Fruit fly (Drosophila melanogaster) whole organism, pupa: ENCODE results near the gene CG14835.

ENCODE experiments used
- CG10348 ChIP-seq: fragments of 200-800 bp; sonication (Bioruptor generic); IDR thresholded peaks from 2 replicates; pipeline ENCODE4 v1.3.6; 2022; ENCODE audit warnings: missing biosample characterization, missing genetic modification characterization
- CG12605 ChIP-seq: fragments of 200-800 bp; sonication (Bioruptor generic); IDR thresholded peaks from 2 replicates; pipeline ENCODE4 v1.3.6; 2022; ENCODE audit warnings: missing biosample characterization, missing genetic modification characterization
- CG13204 ChIP-seq: fragments of 200-800 bp; sonication (Bioruptor generic); optimal IDR thresholded peaks from 2 replicates; lab custom pipeline; 2018; ENCODE audit warnings: missing biosample characterization, mild to moderate bottlenecking, missing genetic modification characterization, moderate library complexity
- CG14655 ChIP-seq: fragments of 200-800 bp; sonication (Bioruptor generic); optimal IDR thresholded peaks from 3 replicates; lab custom pipeline; 2017; ENCODE audit warnings: mild to moderate bottlenecking, missing biosample characterization, missing genetic modification reagents, missing genetic modification characterization
- CG15710 ChIP-seq: fragments of 200-800 bp; sonication (Bioruptor generic); optimal IDR thresholded peaks from 2 replicates; lab custom pipeline; 2018; ENCODE audit warnings: missing biosample characterization, mild to moderate bottlenecking, missing genetic modification characterization, moderate library complexity
- CG17806 ChIP-seq: fragments of 200-800 bp; sonication (Bioruptor generic); optimal IDR thresholded peaks from 2 replicates; lab custom pipeline; 2018; ENCODE audit warnings: missing biosample characterization, mild to moderate bottlenecking, missing genetic modification characterization, moderate library complexity
- CG32121 ChIP-seq: fragments of 200-800 bp; sonication (Bioruptor generic); IDR thresholded peaks from 2 replicates; pipeline ENCODE4 v1.3.6; 2022; ENCODE audit warnings: missing biosample characterization, missing genetic modification characterization
- CG34367 ChIP-seq: fragments of 200-800 bp; sonication (Bioruptor generic); optimal IDR thresholded peaks from 2 replicates; lab custom pipeline; 2018; ENCODE audit warnings: missing biosample characterization, mild to moderate bottlenecking, missing genetic modification characterization
- CG4496 ChIP-seq: fragments of 200-800 bp; sonication (Bioruptor generic); IDR thresholded peaks from 3 replicates; pipeline ENCODE4 v1.3.6; 2022; ENCODE audit warnings: missing biosample characterization, missing genetic modification characterization
- CG8159 ChIP-seq: fragments of 200-800 bp; sonication (Bioruptor generic); optimal IDR thresholded peaks from 3 replicates; lab custom pipeline; 2018; ENCODE audit warnings: missing biosample characterization, mild to moderate bottlenecking, missing genetic modification characterization, moderate library complexity
- CG8301 ChIP-seq: fragments of 200-800 bp; sonication (Bioruptor generic); optimal IDR thresholded peaks from 2 replicates; lab custom pipeline; 2018; ENCODE audit warnings: missing biosample characterization, mild to moderate bottlenecking, missing genetic modification characterization
- CG9948 ChIP-seq: fragments of 200-800 bp; sonication (Bioruptor generic); optimal IDR thresholded peaks from 2 replicates; lab custom pipeline; 2018; ENCODE audit warnings: missing biosample characterization, mild to moderate bottlenecking, missing genetic modification characterization, moderate library complexity
- D1 ChIP-seq: fragments of 200-800 bp; sonication (Bioruptor generic); optimal IDR thresholded peaks from 2 replicates; lab custom pipeline; 2018; ENCODE audit warnings: missing biosample characterization, mild to moderate bottlenecking, missing genetic modification characterization, moderate library complexity
- EcR ChIP-seq: fragments of 200-800 bp; sonication (Bioruptor generic); optimal IDR thresholded peaks from 3 replicates; lab custom pipeline; 2019; ENCODE audit warnings: missing biosample characterization, missing genetic modification characterization, mild to moderate bottlenecking, moderate library complexity, missing genetic modification reagents
- Ets98B ChIP-seq: fragments of 200-800 bp; sonication (Bioruptor generic); IDR thresholded peaks from 2 replicates; pipeline ENCODE4 v1.3.6; 2022; ENCODE audit warnings: missing biosample characterization, missing genetic modification characterization
- Pif1A ChIP-seq: fragments of 200-800 bp; sonication (Bioruptor generic); optimal IDR thresholded peaks from 3 replicates; lab custom pipeline; 2016; ENCODE audit warnings: missing biosample characterization, missing genetic modification characterization
- Pif1B ChIP-seq: fragments of 200-800 bp; sonication (Bioruptor generic); optimal IDR thresholded peaks from 3 replicates; lab custom pipeline; 2016; ENCODE audit warnings: missing biosample characterization, missing genetic modification characterization
- Snoo ChIP-seq: fragments of 200-800 bp; sonication (Bioruptor generic); optimal IDR thresholded peaks from 3 replicates; lab custom pipeline; 2017; ENCODE audit warnings: missing biosample characterization, mild to moderate bottlenecking, missing genetic modification characterization, inconsistent platforms
- fd96Ca ChIP-seq: fragments of 200-800 bp; sonication (Bioruptor generic); IDR thresholded peaks from 3 replicates; pipeline ENCODE4 v1.3.6; 2022; ENCODE audit warnings: missing biosample characterization, missing genetic modification characterization
- gl ChIP-seq: fragments of 200-800 bp; sonication (Bioruptor generic); optimal IDR thresholded peaks from 2 replicates; lab custom pipeline; 2018; ENCODE audit warnings: missing biosample characterization, mild to moderate bottlenecking, missing genetic modification characterization
- rn ChIP-seq: fragments of 200-800 bp; sonication (Bioruptor generic); IDR thresholded peaks from 2 replicates; pipeline ENCODE4 v1.3.6; 2022; ENCODE audit warnings: missing biosample characterization, missing genetic modification characterization

The CG14835 gene

DNA sequence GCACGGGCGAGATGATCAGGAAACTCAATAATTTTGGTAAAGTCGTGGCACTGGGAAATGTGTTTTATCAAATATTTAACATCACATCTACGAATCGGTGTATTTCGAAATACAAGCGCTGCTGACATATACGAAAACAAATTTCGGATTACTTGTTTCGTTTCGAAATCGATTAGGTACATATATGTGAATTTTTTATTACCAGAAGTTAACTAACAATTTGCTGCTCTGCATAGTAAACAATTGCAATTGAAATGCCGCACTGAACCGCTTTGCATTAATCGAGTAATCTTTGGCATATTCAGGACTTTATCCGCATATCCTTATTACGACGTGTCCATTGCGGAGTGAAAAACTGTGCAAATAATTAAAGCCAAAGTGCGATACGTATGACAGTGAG, at the start of gene CG14835:
CG14835 (minus strand) TSS at position 101 of the 400 bp plus-strand sequence.
- TF ChIP-seq Snoo: no peak
- no peak for TF ChIP-seq CG8301 (tag; lab: Kevin White, UChicago)

DNA sequence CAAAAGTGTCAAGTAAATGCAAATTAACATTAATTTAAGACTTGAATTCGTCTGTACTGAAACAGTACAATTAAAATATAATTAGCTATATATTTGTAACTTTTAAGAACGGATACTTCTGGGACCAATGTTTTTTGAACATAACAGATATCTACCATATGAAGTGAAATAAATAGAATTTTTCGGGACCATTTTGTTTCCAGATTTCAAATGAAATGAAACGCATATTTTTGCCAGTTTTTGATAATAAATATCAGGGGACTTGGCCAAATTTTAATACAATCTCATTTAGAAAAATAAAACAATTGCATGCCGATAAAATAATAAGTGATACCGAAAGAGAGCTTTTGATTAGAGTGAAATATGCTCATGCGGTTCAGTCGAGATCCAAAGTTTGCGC, 48.4 kb upstream of the CG14835 start, which contains the start of gene mthl6:
mthl6 (plus strand) TSS at position 301 of the 400 bp plus-strand sequence.
- TF ChIP-seq CG15710: no peak
- TF ChIP-seq Pif1A: no peak
- no peak for TF ChIP-seq CG8159 (tag; lab: Kevin White, UChicago)
- TF ChIP-seq CG13204 (GFP tag; lab: Kevin White, UChicago): no peak
- no peak for TF ChIP-seq EcR
- no peak for TF ChIP-seq Snoo
- no peak for TF ChIP-seq CG14655 (GFP tag; lab: Kevin White, UChicago)
- no peak for TF ChIP-seq CG9948 (tag; lab: Kevin White, UChicago)
- no peak for TF ChIP-seq CG17806 (tag; lab: Kevin White, UChicago)
- no peak for TF ChIP-seq D1 (tag; lab: Kevin White, UChicago)
- no peak for TF ChIP-seq Ets98B (GFP tag; lab: Robert Waterston, UW)
- no peak for TF ChIP-seq CG8301 (tag; lab: Kevin White, UChicago)
- TF ChIP-seq CG12605 (GFP tag; lab: Robert Waterston, UW): no peak
- TF ChIP-seq fd96Ca: no peak

DNA sequence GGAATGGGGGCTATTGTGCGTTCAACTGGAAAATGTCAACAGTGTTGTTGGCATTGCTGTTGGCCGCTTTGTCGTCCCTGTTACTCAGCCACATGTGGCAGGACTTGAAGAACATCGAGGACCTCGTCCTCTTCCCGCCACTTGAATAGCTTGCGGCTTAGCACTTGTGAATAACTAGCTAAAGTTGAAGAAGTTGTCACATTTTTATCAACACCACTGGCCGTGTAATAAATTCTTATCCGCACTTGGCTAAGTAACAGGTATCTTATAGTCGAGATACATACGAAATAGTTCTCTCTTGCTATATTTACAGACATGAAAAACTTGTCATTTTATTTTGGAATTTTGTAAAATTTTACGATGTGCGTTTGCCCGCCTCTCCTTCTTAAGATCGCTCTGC, 38.0 kb upstream of the CG14835 start, which contains the start of gene CG43292:
CG43292 (plus strand) TSS at position 301 of the 400 bp plus-strand sequence.
- no peak for TF ChIP-seq Pif1A
- TF ChIP-seq gl: no peak
- TF ChIP-seq CG4496 (GFP tag; lab: Robert Waterston, UW): no peak
- TF ChIP-seq CG10348: no peak
- no peak for TF ChIP-seq Ets98B (GFP tag; lab: Robert Waterston, UW)
- no peak for TF ChIP-seq CG13204 (GFP tag; lab: Kevin White, UChicago)
- TF ChIP-seq CG32121 (GFP tag; lab: Robert Waterston, UW): no peak

DNA sequence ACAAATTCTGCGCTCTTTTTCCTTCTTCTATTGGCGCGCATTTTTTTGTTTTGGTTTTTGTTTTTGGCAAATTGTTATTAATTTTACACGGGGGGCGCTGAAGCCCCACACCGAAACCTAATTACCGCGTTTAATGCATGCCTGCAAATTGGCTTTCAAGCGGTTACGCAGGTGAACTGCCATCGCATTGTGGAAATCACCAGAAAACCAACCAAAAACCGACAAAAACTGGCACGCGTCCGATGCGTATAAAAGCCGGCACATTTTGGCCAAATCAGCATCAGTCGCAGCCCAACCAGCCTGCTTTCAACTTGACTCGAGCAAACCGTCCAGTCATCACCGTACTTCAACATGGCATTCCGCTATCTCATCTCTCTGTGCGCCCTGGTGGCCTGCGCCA, 34.0 kb upstream of the CG14835 start, which contains the start of gene CG8541:
CG8541 (plus strand) TSS at position 301 of the 400 bp plus-strand sequence.
- TF ChIP-seq CG15710: no peak
- TF ChIP-seq CG32121 (GFP tag; lab: Robert Waterston, UW): no peak
- no peak for TF ChIP-seq D1 (tag; lab: Kevin White, UChicago)
- TF ChIP-seq CG8301 (tag; lab: Kevin White, UChicago): no peak
- no peak for TF ChIP-seq CG9948 (tag; lab: Kevin White, UChicago)
- TF ChIP-seq CG14655 (GFP tag; lab: Kevin White, UChicago): no peak
- no peak for TF ChIP-seq CG10348

DNA sequence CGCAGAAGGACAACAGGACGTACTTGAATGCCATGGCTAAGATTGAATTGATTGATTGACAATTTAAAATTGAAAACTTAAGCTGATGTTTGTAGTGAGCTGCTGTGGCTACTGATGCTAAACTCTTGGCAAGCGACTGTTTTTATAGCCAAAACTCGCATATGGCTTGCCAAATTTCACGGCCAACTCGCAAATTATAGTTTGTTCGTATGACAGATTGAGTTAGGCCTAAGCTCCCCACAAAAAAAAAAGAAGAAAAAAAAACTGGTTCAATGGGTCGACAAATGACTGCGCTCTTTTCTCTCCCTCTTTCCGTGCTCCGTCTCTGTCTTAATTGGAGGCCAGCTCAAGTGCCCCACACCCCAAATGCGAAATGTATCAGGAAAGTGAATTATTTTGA, 32.9 kb upstream of the CG14835 start, which contains the start of gene CG8543:
CG8543 (minus strand) TSS at position 101 of the 400 bp plus-strand sequence.
- no peak for TF ChIP-seq CG9948 (tag; lab: Kevin White, UChicago)
- TF ChIP-seq CG4496 (GFP tag; lab: Robert Waterston, UW): no peak
- no peak for TF ChIP-seq gl
- TF ChIP-seq CG17806 (tag; lab: Kevin White, UChicago): no peak
- TF ChIP-seq Pif1A: no peak
- TF ChIP-seq fd96Ca: no peak
- TF ChIP-seq CG32121 (GFP tag; lab: Robert Waterston, UW): no peak
- TF ChIP-seq EcR: no peak
- TF ChIP-seq CG8301 (tag; lab: Kevin White, UChicago): no peak

DNA sequence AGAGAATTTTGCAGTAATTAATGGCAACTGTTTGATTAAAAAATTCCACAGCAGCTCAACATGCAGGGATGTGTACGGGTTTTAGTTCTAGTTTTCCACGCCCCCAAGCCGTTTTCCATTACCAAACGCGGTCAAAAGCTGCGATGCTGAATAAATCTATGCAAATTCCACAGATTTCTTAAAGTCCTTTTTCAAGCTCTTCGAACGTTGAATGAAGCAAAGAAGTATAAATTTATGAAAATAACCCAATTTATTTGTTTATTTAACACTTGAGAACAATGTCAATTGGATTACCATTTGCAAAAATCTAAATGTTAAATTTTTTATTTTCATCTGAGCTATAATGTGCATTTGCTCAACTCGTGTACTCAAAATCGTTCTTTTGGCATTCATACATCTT, 27.9 kb upstream of the CG14835 start, which contains the start of the genes CG42660, CG42661 and Tsp66A:
CG42660 (plus strand) TSS at position 301 of the 400 bp plus-strand sequence.
CG42661 (plus strand) TSS at position 301 of the 400 bp plus-strand sequence.
Tsp66A (plus strand) TSS at position 301 of the 400 bp plus-strand sequence.
- no peak for TF ChIP-seq fd96Ca

DNA sequence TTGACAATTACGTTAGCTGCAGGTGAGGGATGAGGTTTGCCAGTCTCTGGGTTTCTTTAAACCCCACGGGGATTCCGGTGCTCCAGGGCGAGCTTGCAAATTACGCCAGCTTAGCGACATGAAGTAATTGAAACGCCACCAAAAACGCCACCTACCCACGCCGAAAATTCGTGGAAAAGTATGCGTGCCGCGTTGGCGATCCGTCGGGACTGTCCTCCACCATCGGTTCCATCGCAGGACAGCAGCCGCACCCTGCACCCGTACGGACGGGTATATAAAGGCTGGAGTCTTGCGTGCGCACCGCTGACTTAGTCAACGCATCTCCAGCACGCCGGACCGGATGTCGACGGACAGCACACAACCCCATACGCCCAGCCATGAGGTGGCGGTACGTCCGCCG, 18.6 kb upstream of the CG14835 start, which contains the start of gene ppk26:
ppk26 (plus strand) TSS at position 301 of the 400 bp plus-strand sequence.
- TF ChIP-seq CG17806 (tag; lab: Kevin White, UChicago) (no peak), CG14655 (GFP tag; lab: Kevin White, UChicago) (no peak), CG32121 (GFP tag; lab: Robert Waterston, UW) (no peak), gl (no peak), CG15710 (no peak), Ets98B (GFP tag; lab: Robert Waterston, UW) (no peak), CG8301 (tag; lab: Kevin White, UChicago) (no peak), Pif1B (no peak), EcR (no peak), CG34367 (no peak), CG10348 (no peak), CG13204 (GFP tag; lab: Kevin White, UChicago) (no peak), fd96Ca (no peak), Pif1A (no peak), D1 (tag; lab: Kevin White, UChicago) (no peak), rn (GFP tag; lab: Robert Waterston, UW) (no peak)
- TF ChIP-seq, all 21 proteins: peak for 0

DNA sequence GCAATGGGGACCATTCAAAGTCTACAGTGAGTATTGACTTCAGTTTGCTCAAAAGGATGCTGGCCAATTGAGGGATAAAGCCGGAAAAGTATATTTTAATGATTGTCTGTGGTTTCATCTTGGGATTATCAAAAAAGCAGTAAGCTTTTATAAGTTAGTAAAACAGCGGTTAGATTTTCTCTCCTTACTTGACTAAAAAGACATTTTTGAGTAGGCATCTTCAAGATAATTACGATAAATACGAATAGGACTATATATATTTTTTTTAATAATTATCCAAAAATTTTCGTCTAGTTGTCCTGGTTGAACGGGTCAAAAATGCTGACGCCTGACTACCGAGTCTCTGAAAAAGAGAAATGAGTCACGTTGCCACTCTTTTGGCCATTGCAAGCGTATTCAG, 13.3 kb upstream of the CG14835 start, which contains the start of gene CG33278:
CG33278 (plus strand) TSS at position 301 of the 400 bp plus-strand sequence.
- TF ChIP-seq CG14655 (GFP tag; lab: Kevin White, UChicago) (no peak), Pif1B (no peak), Snoo (no peak), EcR (no peak)
